Fruit fly (Drosophila melanogaster) whole organism, wandering third instar larva: ENCODE results near the gene Nsun2.

Experiments
- Dfd ChIP-seq: fragments of >200 bp; optimal IDR thresholded peaks from 2 replicates; lab custom pipeline; 2017; ENCODE audit warnings: missing biosample characterization, missing genetic modification characterization
- GATAd ChIP-seq: sonication (Bioruptor generic); optimal IDR thresholded peaks from 2 replicates; lab custom pipeline; 2016; ENCODE audit warnings: missing biosample characterization, missing genetic modification characterization
- Jra ChIP-seq: sonication (Bioruptor generic); optimal IDR thresholded peaks from 2 replicates; lab custom pipeline; 2016; ENCODE audit warnings: missing biosample characterization, missing genetic modification characterization
- Mio ChIP-seq: sonication (Bioruptor generic); optimal IDR thresholded peaks from 2 replicates; lab custom pipeline; 2016; ENCODE audit warnings: missing biosample characterization, missing genetic modification characterization
- OdsH ChIP-seq: fragments of 200-800 bp; sonication (Bioruptor generic); optimal IDR thresholded peaks from 2 replicates; lab custom pipeline; 2016; ENCODE audit warnings: missing biosample characterization, mild to moderate bottlenecking, missing genetic modification characterization
- br ChIP-seq: fragments of 200-800 bp; sonication (Bioruptor generic); optimal IDR thresholded peaks from 2 replicates; lab custom pipeline; 2016; ENCODE audit warnings: missing biosample characterization, missing genetic modification characterization
- dmrt93B ChIP-seq: fragments of 200-800 bp; sonication (Bioruptor generic); optimal IDR thresholded peaks from 2 replicates; lab custom pipeline; 2018; ENCODE audit warnings: missing biosample characterization, mild to moderate bottlenecking, missing genetic modification characterization
- dsf ChIP-seq: sonication (Bioruptor generic); optimal IDR thresholded peaks from 2 replicates; lab custom pipeline; 2016; ENCODE audit warnings: missing biosample characterization, missing genetic modification characterization, borderline replicate concordance
- foxo ChIP-seq, 2 experiments: fragments of 200-800 bp; sonication (Bioruptor generic); optimal IDR thresholded peaks; 2 replicates in 1 of 2; 3 replicates in 1 of 2; lab custom pipeline; 2016 to 2017; ENCODE audit warnings: missing biosample characterization in 2 of 2, missing genetic modification characterization in 2 of 2
- h ChIP-seq: fragments of 200-800 bp; sonication (Bioruptor generic); optimal IDR thresholded peaks from 3 replicates; lab custom pipeline; 2016; ENCODE audit warnings: missing biosample characterization, mild to moderate bottlenecking, missing genetic modification characterization
- jim ChIP-seq: fragments of 175-275, 200-325 bp; sonication (Bioruptor generic); optimal IDR thresholded peaks from 2 replicates; lab custom pipeline; 2016; ENCODE audit warnings: missing biosample characterization, mild to moderate bottlenecking, missing genetic modification characterization
- pan ChIP-seq: fragments of >200 bp; optimal IDR thresholded peaks from 2 replicates; lab custom pipeline; 2017
- rgr ChIP-seq: fragments of 200-800 bp; sonication (Bioruptor generic); optimal IDR thresholded peaks from 3 replicates; lab custom pipeline; 2016; ENCODE audit warnings: missing biosample characterization, mild to moderate bottlenecking, missing genetic modification characterization
- tai ChIP-seq: sonication (Bioruptor generic); optimal IDR thresholded peaks from 2 replicates; lab custom pipeline; 2016; ENCODE audit warnings: missing biosample characterization, missing genetic modification characterization
- woc ChIP-seq: sonication (Bioruptor generic); optimal IDR thresholded peaks from 2 replicates; lab custom pipeline; 2016; ENCODE audit warnings: missing biosample characterization, mild to moderate bottlenecking, missing genetic modification characterization

Nsun2 gene

dm6 chrX:4075430-4075829 is 38.1 kb downstream of the Nsun2 start, which contains the start of gene CG43689:
CG43689 (plus strand) TSS chrX:4075743.
- TF ChIP-seq pan (lab: Kevin White, UChicago) (no peak), GATAd (GFP tag; lab: Kevin White, UChicago) (no peak), OdsH (GFP tag; lab: Kevin White, UChicago) (no peak), woc (GFP tag; lab: Kevin White, UChicago) (no peak), rgr (GFP tag; lab: Kevin White, UChicago) (no peak), br (GFP tag; lab: Kevin White, UChicago) (no peak), Dfd (GFP tag; lab: Kevin White, UChicago) (no peak), dsf (GFP tag; lab: Kevin White, UChicago) (no peak), h (GFP tag; lab: Kevin White, UChicago) (no peak), dmrt93B (GFP tag; lab: Kevin White, UChicago) (no peak), jim (GFP tag; lab: Kevin White, UChicago) (no peak), tai (GFP tag; lab: Kevin White, UChicago) (no peak), Mio (GFP tag; lab: Kevin White, UChicago) (no peak)

- TF ChIP-seq Mio (GFP tag; lab: Kevin White, UChicago) = no peak
- TF ChIP-seq OdsH (GFP tag; lab: Kevin White, UChicago) = no peak
- no peak for TF ChIP-seq dsf (GFP tag; lab: Kevin White, UChicago)
- TF ChIP-seq Jra (GFP tag; lab: Kevin White, UChicago) = no peak
- no peak for TF ChIP-seq foxo (GFP tag; optimal IDR thresholded peaks at IDR 0.05; lab: Kevin White, UChicago)
- TF ChIP-seq, all 38 proteins: peak for 0
Measured at dm6 chrX:4061502-4061901, 52.0 kb downstream of the Nsun2 start.
